Worm (Caenorhabditis elegans) whole organism, late embryonic: ENCODE results near the gene nhr-129.

Experiments used
- Y22D7AL.16 ChIP-seq: sonication (generic microtip); optimal IDR thresholded peaks from 2 replicates; lab custom pipeline; 2016; ENCODE audit warnings: missing genetic modification characterization, missing compliant biosample characterization
- ceh-6 ChIP-seq: fragments of 200-800 bp; sonication (Bioruptor generic); optimal IDR thresholded peaks from 2 replicates; lab custom pipeline; 2018; ENCODE audit warnings: mild to moderate bottlenecking, missing genetic modification characterization, missing compliant biosample characterization
- hlh-30 ChIP-seq: sonication (generic microtip); optimal IDR thresholded peaks from 2 replicates; lab custom pipeline; 2017; ENCODE audit warnings: antibody characterized with exemption, missing genetic modification characterization, missing compliant biosample characterization; ENCODE audit not compliant: insufficient read depth
- unc-55 ChIP-seq: sonication (generic microtip); optimal IDR thresholded peaks from 2 replicates; lab custom pipeline; 2017; ENCODE audit warnings: missing biosample characterization, missing genetic modification reagents, missing genetic modification characterization

DNA sequence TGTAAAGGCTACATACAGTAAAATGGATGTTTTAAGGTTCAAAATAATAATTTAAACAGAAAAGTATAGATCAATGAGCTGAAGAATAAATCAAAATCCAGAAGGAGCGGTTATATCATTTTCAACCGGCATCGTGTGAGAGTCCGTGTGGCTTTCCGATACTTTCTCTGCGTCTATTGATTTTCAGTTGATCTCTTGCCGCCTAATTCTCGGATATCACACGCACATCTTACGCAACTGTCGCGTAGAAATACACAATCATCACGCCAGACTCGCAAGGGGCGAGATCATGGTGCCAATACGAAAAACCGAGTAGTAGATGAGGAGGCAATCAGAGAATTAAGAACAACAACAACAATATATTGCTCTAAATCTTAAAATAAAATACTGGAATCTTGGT is 41.9 kb downstream of the nhr-129 start:
- TF ChIP-seq ceh-6 (GFP tag; lab: Kevin White, UChicago) (no peak), unc-55 (peak; percentile 6), Y22D7AL.16 (tag; lab: Kevin White, UChicago) (no peak), hlh-30 (tag; lab: Kevin White, UChicago) (no peak)
